Fruit fly (Drosophila melanogaster): ENCODE measurements around the gene PGRP-LD.
A peak's percentile ranks its signal among the peaks of the same experiment; 100 is the strongest.

PGRP-LD gene

DNA sequence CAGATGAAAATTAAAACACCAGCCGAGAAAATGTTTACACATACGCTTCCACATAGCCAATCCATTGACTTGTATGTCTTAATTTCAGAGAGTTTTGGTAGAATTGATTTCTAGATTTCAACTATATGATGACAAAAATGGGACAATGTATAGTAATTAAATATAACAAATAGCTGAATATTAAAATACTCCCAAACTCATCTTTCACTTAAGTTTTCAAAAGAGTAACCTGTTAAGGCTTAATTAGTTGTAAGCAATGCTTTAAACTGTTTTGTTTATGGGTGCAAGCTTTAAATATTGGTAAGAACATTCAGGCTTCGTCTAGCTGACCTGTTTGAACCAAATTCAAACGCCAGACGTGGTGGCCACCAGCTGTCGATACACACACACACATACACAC is 48.8 kb downstream of the PGRP-LD start (continued):
- no peak for TF ChIP-seq CG9876 (GFP tag; optimal IDR thresholded peaks at IDR 0.05)
- TF ChIP-seq CTCF (GFP tag; optimal IDR thresholded peaks at IDR 0.05), result no peak
- TF ChIP-seq Fer1 (GFP tag; optimal IDR thresholded peaks at IDR 0.05), result no peak
- TF ChIP-seq CG12104 (GFP tag; optimal IDR thresholded peaks at IDR 0.05), result no peak
- no peak for TF ChIP-seq Hmx (GFP tag; optimal IDR thresholded peaks at IDR 0.05)
- TF ChIP-seq CG3065 (GFP tag; optimal IDR thresholded peaks at IDR 0.05), result no peak
- TF ChIP-seq Antp (GFP tag; optimal IDR thresholded peaks at IDR 0.05), result no peak
- no peak for TF ChIP-seq CG13894 (tag; optimal IDR thresholded peaks at IDR 0.05)
- TF ChIP-seq D (optimal IDR thresholded peaks at IDR 0.05), result no peak
- peak; percentile 15 for TF ChIP-seq D (GFP tag; optimal IDR thresholded peaks at IDR 0.05)
- no peak for TF ChIP-seq CG8290 (GFP tag; optimal IDR thresholded peaks at IDR 0.05)
- no peak for TF ChIP-seq CG8290 (tag; optimal IDR thresholded peaks at IDR 0.05)
- TF ChIP-seq Atf3 (GFP tag; optimal IDR thresholded peaks at IDR 0.05), result no peak
- no peak for TF ChIP-seq nerfin-1 (tag; optimal IDR thresholded peaks at IDR 0.05)
- TF ChIP-seq Dek (tag; optimal IDR thresholded peaks at IDR 0.05), result no peak
- no peak for TF ChIP-seq Fer2 (tag; optimal IDR thresholded peaks at IDR 0.05)
- TF ChIP-seq tin (GFP tag; optimal IDR thresholded peaks at IDR 0.05), result no peak
- no peak for TF ChIP-seq HLH54F (GFP tag; optimal IDR thresholded peaks at IDR 0.05)
- TF ChIP-seq al (GFP tag; IDR thresholded peaks at IDR 0.05), result no peak
- no peak for TF ChIP-seq chif (GFP tag; optimal IDR thresholded peaks at IDR 0.05)
- TF ChIP-seq YL-1 (GFP tag; optimal IDR thresholded peaks at IDR 0.05), result no peak
- no peak for TF ChIP-seq CG10654 (GFP tag; optimal IDR thresholded peaks at IDR 0.05)
- TF ChIP-seq tll (GFP tag; optimal IDR thresholded peaks at IDR 0.05), result no peak
- no peak for TF ChIP-seq Mes4 (GFP tag; optimal IDR thresholded peaks at IDR 0.05)
- peak; percentile 71 for TF ChIP-seq CoRest (tag; optimal IDR thresholded peaks at IDR 0.05)
- no peak for TF ChIP-seq CG31365 (tag; optimal IDR thresholded peaks at IDR 0.05)
- no peak for TF ChIP-seq CG14965 (GFP tag; optimal IDR thresholded peaks at IDR 0.05; ENCODE audit: borderline replicate concordance)
- TF ChIP-seq gsb (GFP tag; IDR thresholded peaks at IDR 0.05), result 0 out of 2 replicates have a peak, but pooled peaks have one; percentile 7
- no peak for TF ChIP-seq CG5245 (GFP tag; optimal IDR thresholded peaks at IDR 0.05)
- no peak for TF ChIP-seq Spps (tag; optimal IDR thresholded peaks at IDR 0.05)
- TF ChIP-seq CG2712 (tag; optimal IDR thresholded peaks at IDR 0.05), result peak; percentile 24
- no peak for TF ChIP-seq insv (GFP tag; optimal IDR thresholded peaks at IDR 0.05)
- no peak for TF ChIP-seq CG8944 (GFP tag; optimal IDR thresholded peaks at IDR 0.05)
- TF ChIP-seq pfk (GFP tag; optimal IDR thresholded peaks at IDR 0.05), result no peak
- TF ChIP-seq CG15269 (tag; optimal IDR thresholded peaks at IDR 0.05), result peak; percentile 40
- TF ChIP-seq CG13424 (tag; optimal IDR thresholded peaks at IDR 0.05), result peak; percentile 52
- TF ChIP-seq pum (GFP tag; optimal IDR thresholded peaks at IDR 0.05), result no peak
- TF ChIP-seq CG11093 (GFP tag; IDR thresholded peaks at IDR 0.05), result no peak
- TF ChIP-seq bbx (GFP tag; IDR thresholded peaks at IDR 0.05; ENCODE audit: partially characterized antibody), result no peak
- peak; percentile 21; the same call in 1 of the 2 replicates for TF ChIP-seq E2f2 (GFP tag; IDR thresholded peaks at IDR 0.05)
- TF ChIP-seq ind (GFP tag; optimal IDR thresholded peaks at IDR 0.05), result peak; percentile 3
- no peak for TF ChIP-seq Scr (GFP tag; IDR thresholded peaks at IDR 0.05; ENCODE audit: partially characterized antibody)
- no peak for TF ChIP-seq CG15011 (GFP tag; optimal IDR thresholded peaks at IDR 0.05)
- no peak for TF ChIP-seq pnt (GFP tag; optimal IDR thresholded peaks at IDR 0.05)
- no peak for TF ChIP-seq CG33213 (GFP tag; optimal IDR thresholded peaks at IDR 0.05)
- TF ChIP-seq CG17802 (tag; optimal IDR thresholded peaks at IDR 0.05), result no peak
- TF ChIP-seq cad (GFP tag; optimal IDR thresholded peaks at IDR 0.05), result no peak
- no peak for TF ChIP-seq jumu (GFP tag; optimal IDR thresholded peaks at IDR 0.05)
- no peak for TF ChIP-seq oc (tag; optimal IDR thresholded peaks at IDR 0.05)
- TF ChIP-seq CG4730 (GFP tag; IDR thresholded peaks at IDR 0.05), result no peak
- TF ChIP-seq HmgD (GFP tag; optimal IDR thresholded peaks at IDR 0.05), result no peak
- TF ChIP-seq Hey (tag; optimal IDR thresholded peaks at IDR 0.05), result no peak
- no peak for TF ChIP-seq scrt (GFP tag; optimal IDR thresholded peaks at IDR 0.05)
